Fruit fly (Drosophila melanogaster) whole organism, embryonic: ENCODE results near the gene CAH6.

Experiments used
- Blimp-1 ChIP-seq: fragments of 200-800 bp; sonication (Bioruptor generic); optimal IDR thresholded peaks from 3 replicates; lab custom pipeline; 2018; ENCODE audit warnings: missing biosample characterization, missing genetic modification characterization, mild to moderate bottlenecking, moderate library complexity, missing genetic modification reagents
- Bteb2 ChIP-seq: fragments of 200-800 bp; sonication (Bioruptor generic); optimal IDR thresholded peaks from 2 replicates; lab custom pipeline; 2016; ENCODE audit warnings: missing biosample characterization, missing genetic modification characterization
- C15 ChIP-seq: fragments of 200-800 bp; sonication (Bioruptor generic); IDR thresholded peaks from 3 replicates; pipeline ENCODE4 v1.3.6; 2022; ENCODE audit warnings: missing biosample characterization, missing genetic modification characterization
- CG10147 ChIP-seq: fragments of 200-800 bp; sonication (Bioruptor generic); optimal IDR thresholded peaks from 2 replicates; lab custom pipeline; 2019; ENCODE audit warnings: missing biosample characterization, mild to moderate bottlenecking, missing genetic modification characterization, moderate library complexity
- CG10267 ChIP-seq: fragments of 200-800 bp; sonication (Bioruptor generic); optimal IDR thresholded peaks from 2 replicates; lab custom pipeline; 2018; ENCODE audit warnings: missing biosample characterization, mild to moderate bottlenecking, missing genetic modification characterization, moderate library complexity
- CG11093 ChIP-seq: fragments of 200-800 bp; sonication (Bioruptor generic); IDR thresholded peaks from 3 replicates; pipeline ENCODE4 v1.3.6; 2022; ENCODE audit warnings: missing biosample characterization, missing genetic modification characterization
- CG11456 ChIP-seq: fragments of 200-800 bp; sonication (Bioruptor generic); IDR thresholded peaks from 3 replicates; pipeline ENCODE4 v1.3.6; 2022; ENCODE audit warnings: missing biosample characterization, missing genetic modification characterization
- CG14014 ChIP-seq: fragments of 200-800 bp; sonication (Bioruptor generic); IDR thresholded peaks from 2 replicates; pipeline ENCODE4 v1.3.6; 2022; ENCODE audit warnings: missing biosample characterization, missing genetic modification characterization
- CG14050 ChIP-seq: fragments of 200-800 bp; sonication (Bioruptor generic); IDR thresholded peaks from 3 replicates; pipeline ENCODE4 v1.3.6; 2022; ENCODE audit warnings: missing biosample characterization, missing genetic modification characterization
- CG14710 ChIP-seq: fragments of 200-800 bp; sonication (Bioruptor generic); optimal IDR thresholded peaks from 3 replicates; lab custom pipeline; 2019; ENCODE audit warnings: missing biosample characterization, mild to moderate bottlenecking, missing genetic modification characterization, moderate library complexity
- CG1529 ChIP-seq: fragments of 200-800 bp; sonication (Bioruptor generic); optimal IDR thresholded peaks from 3 replicates; lab custom pipeline; 2018; ENCODE audit warnings: missing biosample characterization, missing genetic modification characterization
- CG15601 ChIP-seq: fragments of 200-800 bp; sonication (Bioruptor generic); optimal IDR thresholded peaks from 3 replicates; lab custom pipeline; 2019; ENCODE audit warnings: missing biosample characterization, mild to moderate bottlenecking, missing genetic modification characterization, moderate library complexity
- CG1603 ChIP-seq: fragments of 200-800 bp; sonication (Bioruptor generic); optimal IDR thresholded peaks from 2 replicates; lab custom pipeline; 2019; ENCODE audit warnings: missing biosample characterization, mild to moderate bottlenecking, missing genetic modification characterization, moderate library complexity
- CG18011 ChIP-seq: fragments of 200-800 bp; sonication (Bioruptor generic); optimal IDR thresholded peaks from 2 replicates; lab custom pipeline; 2017; ENCODE audit warnings: missing biosample characterization, missing genetic modification characterization, mild to moderate bottlenecking, moderate library complexity, missing genotype
- CG18764 ChIP-seq: fragments of 200-800 bp; sonication (Bioruptor generic); optimal IDR thresholded peaks from 3 replicates; lab custom pipeline; 2016; ENCODE audit warnings: missing biosample characterization, missing genetic modification characterization
- CG2120 ChIP-seq: fragments of 200-800 bp; sonication (Bioruptor generic); optimal IDR thresholded peaks from 3 replicates; lab custom pipeline; 2016; ENCODE audit warnings: missing biosample characterization, missing genetic modification characterization
- CG2129 ChIP-seq: fragments of 200-800 bp; sonication (Bioruptor generic); IDR thresholded peaks from 2 replicates; pipeline ENCODE4 v1.3.6; 2022; ENCODE audit warnings: missing biosample characterization, missing genetic modification characterization; ENCODE audit not compliant: partially characterized antibody
- CG8478 ChIP-seq: fragments of >200 bp; optimal IDR thresholded peaks from 2 replicates; lab custom pipeline; 2018
- CG9817 ChIP-seq: fragments of 200-800 bp; sonication (Bioruptor generic); optimal IDR thresholded peaks from 2 replicates; lab custom pipeline; 2018; ENCODE audit warnings: missing biosample characterization, mild to moderate bottlenecking, missing genetic modification characterization, moderate library complexity
- CrebB ChIP-seq: fragments of 200-800 bp; sonication (Bioruptor generic); optimal IDR thresholded peaks from 3 replicates; lab custom pipeline; 2018; ENCODE audit warnings: missing biosample characterization, mild to moderate bottlenecking, missing genetic modification characterization
- Gug ChIP-seq: fragments of 200-800 bp; sonication (Bioruptor generic); IDR thresholded peaks from 4 replicates; pipeline ENCODE4 v1.3.6; 2022; ENCODE audit warnings: missing biosample characterization, missing genetic modification characterization
- HHEX ChIP-seq: fragments of 200-800 bp; sonication (Bioruptor generic); optimal IDR thresholded peaks from 3 replicates; lab custom pipeline; 2017; ENCODE audit warnings: missing biosample characterization, mild to moderate bottlenecking, missing genetic modification characterization, missing genetic modification reagents
- HLH4C ChIP-seq: fragments of 200-800 bp; sonication (Bioruptor generic); IDR thresholded peaks from 3 replicates; pipeline ENCODE4 v1.3.6; 2022; ENCODE audit warnings: missing biosample characterization, missing genetic modification characterization; ENCODE audit not compliant: partially characterized antibody
- HLH54F ChIP-seq: fragments of 200-800 bp; sonication (Bioruptor generic); optimal IDR thresholded peaks from 3 replicates; lab custom pipeline; 2016; ENCODE audit warnings: missing biosample characterization, missing genetic modification characterization
- Hmx ChIP-seq: fragments of 200-800 bp; sonication (Bioruptor generic); optimal IDR thresholded peaks from 2 replicates; lab custom pipeline; 2016; ENCODE audit warnings: missing biosample characterization, missing genetic modification characterization
- Med ChIP-seq: fragments of 200-800 bp; sonication (Bioruptor generic); peaks from one replicate; lab custom pipeline; 2016; ENCODE audit warnings: missing biosample characterization, missing genetic modification characterization, mild to moderate bottlenecking, inconsistent platforms, moderate library complexity
- Neu2 ChIP-seq: fragments of 200-800 bp; sonication (Bioruptor generic); optimal IDR thresholded peaks from 3 replicates; lab custom pipeline; 2016; ENCODE audit warnings: missing biosample characterization, missing genetic modification characterization, borderline replicate concordance
- Nf-YB ChIP-seq: fragments of 200-800 bp; sonication (Bioruptor generic); optimal IDR thresholded peaks from 3 replicates; lab custom pipeline; 2019; ENCODE audit warnings: missing biosample characterization, mild to moderate bottlenecking, missing genetic modification characterization, moderate library complexity
- Opbp ChIP-seq: fragments of 200-800 bp; sonication (Bioruptor generic); IDR thresholded peaks from 3 replicates; pipeline ENCODE4 v1.3.6; 2022; ENCODE audit warnings: missing biosample characterization, missing genetic modification characterization; ENCODE audit not compliant: partially characterized antibody
- PHDP ChIP-seq: fragments of 200-800 bp; sonication (Bioruptor generic); optimal IDR thresholded peaks from 3 replicates; lab custom pipeline; 2018; ENCODE audit warnings: missing biosample characterization, mild to moderate bottlenecking, missing genetic modification characterization, moderate library complexity
- Ptx1 ChIP-seq: fragments of 200-800 bp; sonication (Bioruptor generic); IDR thresholded peaks from 2 replicates; pipeline ENCODE4 v1.3.6; 2022; ENCODE audit warnings: missing biosample characterization, missing genetic modification characterization
- Spps ChIP-seq: fragments of 200-800 bp; sonication (Bioruptor generic); optimal IDR thresholded peaks from 2 replicates; lab custom pipeline; 2018; ENCODE audit warnings: missing biosample characterization, mild to moderate bottlenecking, missing genetic modification characterization
- Xrp1 ChIP-seq: fragments of 200-800 bp; sonication (Bioruptor generic); IDR thresholded peaks from 2 replicates; pipeline ENCODE4 v1.3.6; 2022; ENCODE audit warnings: missing biosample characterization, missing genetic modification characterization
- YL-1 ChIP-seq: fragments of 200-800 bp; sonication (Bioruptor generic); optimal IDR thresholded peaks from 3 replicates; lab custom pipeline; 2017; ENCODE audit warnings: missing biosample characterization, mild to moderate bottlenecking, missing genetic modification characterization
- bab2 ChIP-seq: fragments of 200-800 bp; sonication (Bioruptor generic); optimal IDR thresholded peaks from 2 replicates; lab custom pipeline; 2016; ENCODE audit warnings: missing biosample characterization, missing genetic modification characterization
- danr ChIP-seq: fragments of 200-800 bp; sonication (Bioruptor generic); IDR thresholded peaks from 2 replicates; pipeline ENCODE4 v1.3.6; 2022; ENCODE audit warnings: missing biosample characterization, missing genetic modification characterization
- fd3F ChIP-seq: fragments of 200-800 bp; sonication (Bioruptor generic); optimal IDR thresholded peaks from 2 replicates; lab custom pipeline; 2018; ENCODE audit warnings: missing biosample characterization, mild to moderate bottlenecking, missing genetic modification characterization, moderate library complexity
- fd64A ChIP-seq: fragments of 200-800 bp; sonication (Bioruptor generic); optimal IDR thresholded peaks from 3 replicates; lab custom pipeline; 2018; ENCODE audit warnings: missing biosample characterization, mild to moderate bottlenecking, missing genetic modification characterization
- fru ChIP-seq: fragments of >200 bp; optimal IDR thresholded peaks from 2 replicates; lab custom pipeline; 2017
- fu2 ChIP-seq: fragments of 200-800 bp; sonication (Bioruptor generic); optimal IDR thresholded peaks from 2 replicates; lab custom pipeline; 2016; ENCODE audit warnings: missing biosample characterization, missing genetic modification characterization
- gro ChIP-seq: fragments of 200-800 bp; sonication (Bioruptor generic); optimal IDR thresholded peaks from 2 replicates; lab custom pipeline; 2016; ENCODE audit warnings: missing biosample characterization, missing genetic modification characterization
- repo ChIP-seq: fragments of 200-800 bp; sonication (Bioruptor generic); optimal IDR thresholded peaks from 2 replicates; lab custom pipeline; 2016; ENCODE audit warnings: missing biosample characterization, missing genetic modification characterization
- sens ChIP-seq: fragments of 200-800 bp; sonication (Bioruptor generic); peaks from one replicate; lab custom pipeline; 2016; ENCODE audit warnings: missing biosample characterization, missing genetic modification characterization
- sim ChIP-seq: fragments of 200-800 bp; sonication (Bioruptor generic); IDR thresholded peaks from 2 replicates; pipeline ENCODE4 v1.3.6; 2022; ENCODE audit warnings: missing biosample characterization, missing genetic modification characterization
- slp2 ChIP-seq: fragments of 200-800 bp; sonication (Bioruptor generic); optimal IDR thresholded peaks from 2 replicates; lab custom pipeline; 2016; ENCODE audit warnings: missing biosample characterization, missing genetic modification characterization
- sug ChIP-seq: fragments of 200-800 bp; optimal IDR thresholded peaks from 2 replicates; lab custom pipeline; 2019; ENCODE audit warnings: missing biosample characterization, mild to moderate bottlenecking, missing genetic modification characterization, moderate library complexity
- twi ChIP-seq: fragments of 200-800 bp; optimal IDR thresholded peaks from 2 replicates; lab custom pipeline; 2019; ENCODE audit warnings: missing biosample characterization, mild to moderate bottlenecking, missing genetic modification characterization, moderate library complexity
- vfl ChIP-seq: fragments of 200-800 bp; sonication (Bioruptor generic); optimal IDR thresholded peaks from 2 replicates; lab custom pipeline; 2016; ENCODE audit warnings: missing biosample characterization, missing genetic modification characterization
- vnd ChIP-seq: fragments of 200-800 bp; sonication (Bioruptor generic); IDR thresholded peaks from 3 replicates; pipeline ENCODE4 v1.3.6; 2022; ENCODE audit warnings: missing biosample characterization, missing genetic modification characterization; ENCODE audit not compliant: partially characterized antibody
- wdn ChIP-seq: fragments of 200-800 bp; sonication (Bioruptor generic); IDR thresholded peaks from 2 replicates; pipeline ENCODE4 v1.3.6; 2022; ENCODE audit warnings: missing biosample characterization, missing genetic modification characterization

CAH6 gene

dm6 chr3R:31247281-31247995, 10.0 kb upstream of the CAH6 start (continued):
- TF ChIP-seq YL-1 (GFP tag; lab: Kevin White, UChicago), result no peak
- peak; percentile 54 for TF ChIP-seq sug (tag; lab: Kevin White, UChicago)
- peak; percentile 81 for TF ChIP-seq CG11093 (GFP tag; lab: Robert Waterston, UW)
- no peak for TF ChIP-seq Opbp (GFP tag; lab: Robert Waterston, UW)
- TF ChIP-seq twi (tag; lab: Kevin White, UChicago), result peak; percentile 52
- no peak for TF ChIP-seq CG18011 (GFP tag; lab: Kevin White, UChicago)
- TF ChIP-seq HHEX (GFP tag; lab: Kevin White, UChicago), result peak; percentile 72
- peak; percentile 22 for TF ChIP-seq fu2 (GFP tag; lab: Kevin White, UChicago)
- peak; percentile 59; the same call in 1 of the 2 replicates for TF ChIP-seq danr (GFP tag; lab: Robert Waterston, UW)
- peak; percentile 67 for TF ChIP-seq CG10267
- TF ChIP-seq HLH4C (GFP tag; lab: Robert Waterston, UW), result no peak
- TF ChIP-seq vfl (GFP tag; lab: Kevin White, UChicago), result no peak
- no peak for TF ChIP-seq C15 (GFP tag; lab: Robert Waterston, UW)
- TF ChIP-seq Gug, result peak; percentile 51; the same call in 2 of the 4 replicates
- no peak for TF ChIP-seq CG2129
- peak; percentile 56 for TF ChIP-seq CG9817 (tag; lab: Kevin White, UChicago)
- peak; percentile 53 for TF ChIP-seq Spps
- TF ChIP-seq CG8478 (lab: Kevin White, UChicago), result no peak
- TF ChIP-seq fd64A (GFP tag; lab: Kevin White, UChicago), result peak; percentile 46
- peak; percentile 67 for TF ChIP-seq PHDP (tag; lab: Kevin White, UChicago)
- TF ChIP-seq Bteb2 (GFP tag; lab: Kevin White, UChicago), result peak; percentile 26
- TF ChIP-seq wdn (GFP tag; lab: Robert Waterston, UW), result no peak
- no peak for TF ChIP-seq HLH54F
- no peak for TF ChIP-seq vnd
- TF ChIP-seq CG11456 (GFP tag; lab: Robert Waterston, UW), result peak; percentile 67; the same call in 2 of the 3 replicates
- TF ChIP-seq CG1603 (tag; lab: Kevin White, UChicago), result peak; percentile 84
- peak; percentile 30 for TF ChIP-seq repo (GFP tag; lab: Kevin White, UChicago)
- TF ChIP-seq bab2, result peak; percentile 73
- TF ChIP-seq sens (GFP tag; lab: Kevin White, UChicago), result peak; percentile 95
- TF ChIP-seq CG14014 (GFP tag; lab: Robert Waterston, UW), result peak; percentile 78; the same call in 1 of the 2 replicates
- TF ChIP-seq CrebB (tag; lab: Kevin White, UChicago), result peak; percentile 19
- peak; percentile 76 for TF ChIP-seq CG15601 (tag; lab: Kevin White, UChicago)
- peak; percentile 44 for TF ChIP-seq slp2 (GFP tag; lab: Kevin White, UChicago)
- peak; percentile 78; the same call in 1 of the 2 replicates for TF ChIP-seq Xrp1
- TF ChIP-seq Neu2 (GFP tag; lab: Kevin White, UChicago), result no peak
- TF ChIP-seq sim (GFP tag; lab: Robert Waterston, UW), result peak; percentile 43; the same call in 1 of the 2 replicates
- TF ChIP-seq Ptx1 (GFP tag; lab: Robert Waterston, UW), result peak; percentile 84
- TF ChIP-seq fd3F (GFP tag; lab: Kevin White, UChicago), result peak; percentile 48
- TF ChIP-seq CG14710 (tag; lab: Kevin White, UChicago), result peak; percentile 74
- TF ChIP-seq Med (GFP tag; lab: Kevin White, UChicago), result peak; percentile 95
- no peak for TF ChIP-seq fru (lab: Kevin White, UChicago)
- TF ChIP-seq Blimp-1 (GFP tag; lab: Kevin White, UChicago), result peak; percentile 87
- peak; percentile 65 for TF ChIP-seq CG1529
- peak; percentile 59 for TF ChIP-seq CG18764 (GFP tag; lab: Kevin White, UChicago)
- no peak for TF ChIP-seq Hmx (GFP tag; lab: Kevin White, UChicago)
- no peak for TF ChIP-seq gro (GFP tag; lab: Kevin White, UChicago)
- TF ChIP-seq CG2120 (GFP tag; lab: Kevin White, UChicago), result no peak
- peak; percentile 35 for TF ChIP-seq CG10147 (GFP tag; lab: Kevin White, UChicago)
- TF ChIP-seq Nf-YB (GFP tag; lab: Kevin White, UChicago), result peak; percentile 39
- TF ChIP-seq CG14050 (GFP tag; lab: Robert Waterston, UW), result peak; percentile 70; the same call in 2 of the 3 replicates
